Worm (Caenorhabditis elegans) whole organism, L2 larva: ENCODE results near the gene nlp-53.

Experiments
- C34F6.9 ChIP-seq: fragments of 150-350 bp; optimal IDR thresholded peaks from 2 replicates; lab custom pipeline; 2014; ENCODE audit warnings: missing biosample characterization, missing genetic modification characterization
- F13H6.1 ChIP-seq: sonication (generic microtip); optimal IDR thresholded peaks from 2 replicates; lab custom pipeline; 2016; ENCODE audit warnings: missing genetic modification characterization, missing compliant biosample characterization
- R02D3.7 ChIP-seq: fragments of 150-350 bp; optimal IDR thresholded peaks from 2 replicates; lab custom pipeline; 2014; ENCODE audit warnings: missing biosample characterization, missing genetic modification characterization
- Y55F3AM.14 ChIP-seq: fragments of 200-800 bp; sonication (Bioruptor generic); optimal IDR thresholded peaks from 2 replicates; lab custom pipeline; 2018; ENCODE audit warnings: mild to moderate bottlenecking, missing genetic modification characterization, missing compliant biosample characterization
- ZK546.5 ChIP-seq: sonication (generic microtip); optimal IDR thresholded peaks from 2 replicates; lab custom pipeline; 2017; ENCODE audit warnings: missing biosample characterization, missing genetic modification characterization
- alr-1 ChIP-seq: fragments of 150-350 bp; optimal IDR thresholded peaks from 2 replicates; lab custom pipeline; 2014; ENCODE audit warnings: missing biosample characterization, missing genetic modification characterization
- aly-2 ChIP-seq: fragments of 150-350 bp; optimal IDR thresholded peaks from 2 replicates; lab custom pipeline; 2014; ENCODE audit warnings: missing biosample characterization, missing genetic modification characterization
- ama-1 ChIP-seq: fragments of 150-350 bp; optimal IDR thresholded peaks from 2 replicates; lab custom pipeline; 2018; ENCODE audit warnings: inconsistent platforms
- blmp-1 ChIP-seq: sonication (generic microtip); optimal IDR thresholded peaks from 2 replicates; lab custom pipeline; 2017; ENCODE audit warnings: missing genetic modification characterization, mild to moderate bottlenecking, missing compliant biosample characterization, antibody characterized with exemption, moderate library complexity; ENCODE audit not compliant: insufficient read depth
- ceh-16 ChIP-seq: fragments of 150-350 bp; optimal IDR thresholded peaks from 2 replicates; lab custom pipeline; 2014; ENCODE audit warnings: missing biosample characterization, missing genetic modification characterization
- ceh-82 ChIP-seq: fragments of 150-350 bp; optimal IDR thresholded peaks from 2 replicates; lab custom pipeline; 2014; ENCODE audit warnings: missing biosample characterization, missing genetic modification characterization
- crh-2 ChIP-seq: sonication (generic microtip); optimal IDR thresholded peaks from 2 replicates; lab custom pipeline; 2017; ENCODE audit warnings: missing biosample characterization, missing genetic modification characterization
- dmd-4 ChIP-seq: sonication (generic microtip); optimal IDR thresholded peaks from 2 replicates; lab custom pipeline; 2017; ENCODE audit warnings: missing biosample characterization, missing genetic modification characterization
- egl-27 ChIP-seq: sonication (generic microtip); optimal IDR thresholded peaks from 3 replicates; lab custom pipeline; 2017; ENCODE audit warnings: missing biosample characterization, missing genetic modification reagents, missing genetic modification characterization
- elt-1 ChIP-seq: fragments of 150-350 bp; optimal IDR thresholded peaks from 2 replicates; lab custom pipeline; 2014; ENCODE audit warnings: missing biosample characterization, missing genetic modification characterization
- elt-3 ChIP-seq: sonication (generic microtip); optimal IDR thresholded peaks from 2 replicates; lab custom pipeline; 2017; ENCODE audit warnings: missing biosample characterization, missing genetic modification characterization
- fos-1 ChIP-seq: fragments of 150-350 bp; optimal IDR thresholded peaks from 2 replicates; lab custom pipeline; 2014; ENCODE audit warnings: missing biosample characterization, missing genetic modification characterization
- gmeb-1 ChIP-seq: fragments of 150-350 bp; optimal IDR thresholded peaks from 2 replicates; lab custom pipeline; 2014; ENCODE audit warnings: missing biosample characterization, missing genetic modification characterization
- lin-11 ChIP-seq: fragments of 150-350 bp; sonication (generic microtip); optimal IDR thresholded peaks from 2 replicates; lab custom pipeline; 2014; ENCODE audit warnings: missing biosample characterization, missing genetic modification characterization, inconsistent platforms, mixed read lengths
- lin-13 ChIP-seq: fragments of 150-350 bp; optimal IDR thresholded peaks from 2 replicates; lab custom pipeline; 2014; ENCODE audit warnings: missing biosample characterization, missing genetic modification reagents, missing genetic modification characterization
- lin-39 ChIP-seq: fragments of 150-350 bp; optimal IDR thresholded peaks from 2 replicates; lab custom pipeline; 2014; ENCODE audit warnings: missing biosample characterization, missing genetic modification reagents, missing genetic modification characterization
- lsy-2 ChIP-seq, 2 experiments: fragments of 150-350 bp in 1 of 2; sonication (generic microtip) in 1 of 2; optimal IDR thresholded peaks; 2 replicates each; lab custom pipeline; 2014 to 2017; ENCODE audit warnings: missing biosample characterization in 2 of 2, missing genetic modification characterization in 2 of 2
- mab-5 ChIP-seq: fragments of 150-350 bp; optimal IDR thresholded peaks from 2 replicates; lab custom pipeline; 2014; ENCODE audit warnings: missing biosample characterization, missing genetic modification characterization
- mbf-1 ChIP-seq: sonication (generic microtip); optimal IDR thresholded peaks from 2 replicates; lab custom pipeline; 2017; ENCODE audit warnings: missing biosample characterization, missing genetic modification characterization
- mdl-1 ChIP-seq, 2 experiments: fragments of 150-350 bp in 1 of 2; sonication (generic microtip) in 1 of 2; optimal IDR thresholded peaks; 2 replicates each; lab custom pipeline; 2017; ENCODE audit warnings: missing biosample characterization in 2 of 2, missing genetic modification characterization in 2 of 2
- nhr-10 ChIP-seq: sonication (generic microtip); optimal IDR thresholded peaks from 2 replicates; lab custom pipeline; 2017; ENCODE audit warnings: missing biosample characterization, missing genetic modification characterization
- nhr-11 ChIP-seq: fragments of 150-350 bp; optimal IDR thresholded peaks from 2 replicates; lab custom pipeline; 2014; ENCODE audit warnings: missing biosample characterization, missing genetic modification characterization
- nhr-12 ChIP-seq: fragments of 150-350 bp; optimal IDR thresholded peaks from 2 replicates; lab custom pipeline; 2014; ENCODE audit warnings: missing biosample characterization, missing genetic modification characterization
- nhr-129 ChIP-seq: fragments of 150-350 bp; optimal IDR thresholded peaks from 2 replicates; lab custom pipeline; 2014; ENCODE audit warnings: missing biosample characterization, missing genetic modification characterization
- nhr-21 ChIP-seq: fragments of 150-350 bp; optimal IDR thresholded peaks from 2 replicates; lab custom pipeline; 2014; ENCODE audit warnings: missing biosample characterization, missing genetic modification characterization
- nhr-23 ChIP-seq: fragments of 150-350 bp; optimal IDR thresholded peaks from 2 replicates; lab custom pipeline; 2014; ENCODE audit warnings: missing biosample characterization, missing genetic modification reagents, missing genetic modification characterization
- nhr-237 ChIP-seq: fragments of 150-350 bp; optimal IDR thresholded peaks from 2 replicates; lab custom pipeline; 2014; ENCODE audit warnings: missing biosample characterization, missing genetic modification characterization
- nhr-25 ChIP-seq: fragments of 150-350 bp; sonication (generic microtip); optimal IDR thresholded peaks from 3 replicates; lab custom pipeline; 2014; ENCODE audit warnings: missing biosample characterization, missing genetic modification characterization
- nhr-6 ChIP-seq: fragments of 150-350 bp; optimal IDR thresholded peaks from 2 replicates; lab custom pipeline; 2014; ENCODE audit warnings: missing biosample characterization, missing genetic modification characterization
- nhr-77 ChIP-seq: fragments of 150-350 bp; optimal IDR thresholded peaks from 2 replicates; lab custom pipeline; 2014; ENCODE audit warnings: missing biosample characterization, missing genetic modification characterization
- peb-1 ChIP-seq: fragments of 150-350 bp; optimal IDR thresholded peaks from 2 replicates; lab custom pipeline; 2014; ENCODE audit warnings: missing biosample characterization, missing genetic modification characterization
- sem-4 ChIP-seq: fragments of 150-350 bp; optimal IDR thresholded peaks from 2 replicates; lab custom pipeline; 2014; ENCODE audit warnings: missing biosample characterization, missing genetic modification reagents, missing genetic modification characterization
- skn-1 ChIP-seq: sonication (generic microtip); optimal IDR thresholded peaks from 2 replicates; lab custom pipeline; 2017; ENCODE audit warnings: missing biosample characterization, missing genetic modification characterization
- sma-3 ChIP-seq: sonication (generic microtip); optimal IDR thresholded peaks from 2 replicates; lab custom pipeline; 2016; ENCODE audit warnings: missing genetic modification reagents, missing genetic modification characterization, missing compliant biosample characterization
- sma-9 ChIP-seq, 2 experiments: fragments of 150-350 bp in 1 of 2; sonication (generic microtip) in 1 of 2; optimal IDR thresholded peaks; 2 replicates each; lab custom pipeline; 2014 to 2016; ENCODE audit warnings: missing genetic modification characterization in 2 of 2, mild to moderate bottlenecking in 1 of 2, missing biosample characterization in 1 of 2, missing compliant biosample characterization in 1 of 2, missing genetic modification reagents in 1 of 2, moderate library complexity in 1 of 2
- snpc-4 ChIP-seq: fragments of 150-350 bp; optimal IDR thresholded peaks from 2 replicates; lab custom pipeline; 2014; ENCODE audit warnings: missing biosample characterization, missing genetic modification characterization
- unc-39 ChIP-seq: fragments of 150-350 bp; optimal IDR thresholded peaks from 2 replicates; lab custom pipeline; 2014; ENCODE audit warnings: missing biosample characterization, missing genetic modification characterization
- unc-55 ChIP-seq: fragments of 150-350 bp; sonication (generic microtip); optimal IDR thresholded peaks from 3 replicates; lab custom pipeline; 2014; ENCODE audit warnings: missing biosample characterization, missing genetic modification reagents, missing genetic modification characterization
- unc-62 ChIP-seq: fragments of 150-350 bp; optimal IDR thresholded peaks from 2 replicates; lab custom pipeline; 2014; ENCODE audit warnings: missing biosample characterization, missing genetic modification reagents, missing genetic modification characterization
- zag-1 ChIP-seq: fragments of 150-350 bp; optimal IDR thresholded peaks from 2 replicates; lab custom pipeline; 2014; ENCODE audit warnings: missing biosample characterization, missing genetic modification characterization
- ztf-1 ChIP-seq: fragments of 200-800 bp; sonication (Bioruptor generic); conservative IDR thresholded peaks from 2 replicates; pipeline ENCODE4 v1.3.6; 2022; ENCODE audit warnings: missing genetic modification characterization, missing compliant biosample characterization
- ztf-11 ChIP-seq: sonication (generic microtip); optimal IDR thresholded peaks from 2 replicates; lab custom pipeline; 2017; ENCODE audit warnings: missing biosample characterization, missing genetic modification characterization
- ztf-4 ChIP-seq: fragments of 150-350 bp; optimal IDR thresholded peaks from 2 replicates; lab custom pipeline; 2014; ENCODE audit warnings: missing biosample characterization, missing genetic modification characterization

nlp-53 gene

ce11 chrX:13598021-13598499, 20.6 kb upstream of the nlp-53 start, which contains the start of gene bra-1:
bra-1 (plus strand) TSS chrX:13598449.
- TF ChIP-seq gmeb-1 (tag; lab: Kevin White, UChicago), result no peak
- peak; percentile 34 for TF ChIP-seq fos-1 (tag; lab: Kevin White, UChicago)
- TF ChIP-seq ama-1 (lab: Kevin White, UChicago), result no peak
- no peak for TF ChIP-seq alr-1
- no peak for TF ChIP-seq nhr-25
- no peak for TF ChIP-seq nhr-6 (tag; lab: Kevin White, UChicago)
- peak; percentile 39 for TF ChIP-seq nhr-21
- TF ChIP-seq ceh-82, result no peak
- no peak for TF ChIP-seq ztf-1
- TF ChIP-seq egl-27, result no peak
- TF ChIP-seq nhr-10, result no peak
- TF ChIP-seq skn-1, result peak; percentile 39
- TF ChIP-seq crh-2, result peak; percentile 74
- peak; percentile 7 to 66 for TF ChIP-seq lsy-2 (tag; optimal IDR thresholded peaks at IDR 0.05; lab: Kevin White, UChicago)
- TF ChIP-seq lin-13 (GFP tag; lab: Kevin White, UChicago), result peak; percentile 39
- TF ChIP-seq ztf-4 (tag; lab: Kevin White, UChicago), result peak; percentile 25
- peak; percentile 54 for TF ChIP-seq sma-9 (GFP tag; optimal IDR thresholded peaks at IDR 0.05; lab: Kevin White, UChicago)
- no peak for TF ChIP-seq sma-9 (tag; optimal IDR thresholded peaks at IDR 0.05; lab: Kevin White, UChicago)
- TF ChIP-seq F13H6.1 (tag; lab: Kevin White, UChicago), result peak; percentile 20
- no peak for TF ChIP-seq snpc-4 (tag; lab: Kevin White, UChicago)
- peak; percentile 78 for TF ChIP-seq C34F6.9 (tag; lab: Kevin White, UChicago)
- TF ChIP-seq mbf-1 (tag; lab: Kevin White, UChicago), result no peak
- TF ChIP-seq aly-2, result no peak
- TF ChIP-seq R02D3.7, result no peak
- no peak for TF ChIP-seq nhr-12 (tag; lab: Kevin White, UChicago)
- TF ChIP-seq sma-3 (GFP tag; lab: Kevin White, UChicago), result no peak
- TF ChIP-seq unc-62 (GFP tag; lab: Kevin White, UChicago), result no peak
- no peak for TF ChIP-seq Y55F3AM.14 (GFP tag; lab: Kevin White, UChicago)
- TF ChIP-seq dmd-4 (tag; lab: Kevin White, UChicago), result no peak
- no peak for TF ChIP-seq ceh-16 (tag; lab: Kevin White, UChicago)
- no peak for TF ChIP-seq mdl-1 (tag; optimal IDR thresholded peaks at IDR 0.05; lab: Kevin White, UChicago)
- no peak for TF ChIP-seq nhr-11 (tag; lab: Kevin White, UChicago)
- TF ChIP-seq zag-1 (tag; lab: Kevin White, UChicago), result no peak
- no peak for TF ChIP-seq blmp-1 (tag; lab: Kevin White, UChicago)
- no peak for TF ChIP-seq elt-1 (tag; lab: Kevin White, UChicago)
- TF ChIP-seq lin-39 (tag; lab: Kevin White, UChicago), result no peak
- no peak for TF ChIP-seq ZK546.5 (tag; lab: Kevin White, UChicago)
- peak; percentile 44 for TF ChIP-seq unc-55
- TF ChIP-seq lin-11 (tag; lab: Kevin White, UChicago), result peak; percentile 86
- peak; percentile 82 for TF ChIP-seq nhr-129 (tag; lab: Kevin White, UChicago)
- TF ChIP-seq peb-1, result no peak
- no peak for TF ChIP-seq ztf-11 (tag; lab: Kevin White, UChicago)
- no peak for TF ChIP-seq sem-4 (tag; lab: Kevin White, UChicago)
- TF ChIP-seq unc-39 (tag; lab: Kevin White, UChicago), result no peak
- TF ChIP-seq nhr-237 (tag; lab: Kevin White, UChicago), result no peak
- no peak for TF ChIP-seq nhr-23 (tag; lab: Kevin White, UChicago)
- no peak for TF ChIP-seq mab-5 (tag; lab: Kevin White, UChicago)
- no peak for TF ChIP-seq nhr-77 (tag; lab: Kevin White, UChicago)
- TF ChIP-seq elt-3 (tag; lab: Kevin White, UChicago), result no peak
